Worm (Caenorhabditis elegans) whole organism, L4/young adult: ENCODE measurements around the gene rrp-8.

Experiments
- W03F9.2 ChIP-seq: fragments of 150-350 bp; optimal IDR thresholded peaks from 2 replicates; lab custom pipeline; 2014; ENCODE audit warnings: missing biosample characterization, missing genetic modification characterization
- him-1 ChIP-seq: sonication (generic microtip); optimal IDR thresholded peaks from 2 replicates; lab custom pipeline; 2016; ENCODE audit warnings: missing genotype, missing genetic modification reagents, missing genetic modification characterization, missing compliant biosample characterization

- TF ChIP-seq W03F9.2 (tag; lab: Kevin White, UChicago) (no peak), him-1 (tag; lab: Kevin White, UChicago) (no peak)
Measured at ce11 chrIV:422112-422511, 25.8 kb downstream of the rrp-8 start.
